Fruit fly (Drosophila melanogaster) Kc167 (cell line): ENCODE data around the gene CG9626.

Experiments
- Myc ChIP-seq: fragments of >200 bp; optimal IDR thresholded peaks from 2 replicates; lab custom pipeline; 2017; ENCODE audit warnings: missing external identifiers
- Sin3A ChIP-seq: fragments of >200 bp; optimal IDR thresholded peaks from 2 replicates; lab custom pipeline; 2018; ENCODE audit warnings: missing external identifiers
- h ChIP-seq: fragments of >200 bp; optimal IDR thresholded peaks from 3 replicates; lab custom pipeline; 2018; ENCODE audit warnings: missing external identifiers
- insv ChIP-seq: fragments of >200 bp; optimal IDR thresholded peaks from 3 replicates; lab custom pipeline; 2018; ENCODE audit warnings: missing external identifiers
- psq ChIP-seq: fragments of >200 bp; optimal IDR thresholded peaks from 2 replicates; lab custom pipeline; 2017; ENCODE audit warnings: missing external identifiers
- ttk ChIP-seq: sonication (Bioruptor generic); optimal IDR thresholded peaks from 2 replicates; lab custom pipeline; 2017; ENCODE audit warnings: missing external identifiers

CG9626 gene

dm6 chr3R:8312037-8312436, 11.3 kb upstream of the CG9626 start, which contains the start of the genes CG11694 and CG11698:
Gene CG11694, minus strand, starts transcription at chr3R:8312137.
Gene CG11698, plus strand, starts transcription at chr3R:8312188.
- TF ChIP-seq psq (lab: Kevin White, UChicago) (no peak), Sin3A (lab: Kevin White, UChicago) (no peak), ttk (lab: Kevin White, UChicago) (no peak), h (lab: Kevin White, UChicago) (no peak), insv (lab: Kevin White, UChicago) (no peak), Myc (lab: Kevin White, UChicago) (no peak)

dm6 chr3R:8310678-8311077, 9.9 kb upstream of the CG9626 start, which contains the start of gene CG11693:
Gene CG11693, minus strand, starts transcription at chr3R:8310778.
- TF ChIP-seq Sin3A (lab: Kevin White, UChicago) = no peak
- no peak for TF ChIP-seq insv (lab: Kevin White, UChicago)
- TF ChIP-seq ttk (lab: Kevin White, UChicago) = no peak
- TF ChIP-seq h (lab: Kevin White, UChicago) = no peak
- TF ChIP-seq psq (lab: Kevin White, UChicago) = no peak
- no peak for TF ChIP-seq Myc (lab: Kevin White, UChicago)

dm6 chr3R:8308515-8308959, 7.8 kb upstream of the CG9626 start, which contains the start of gene tex:
Gene tex, minus strand, starts transcription at chr3R:8308645.
- TF ChIP-seq Myc (lab: Kevin White, UChicago) (no peak), insv (lab: Kevin White, UChicago) (no peak), ttk (lab: Kevin White, UChicago) (no peak), psq (lab: Kevin White, UChicago) (no peak), Sin3A (lab: Kevin White, UChicago) (no peak), h (lab: Kevin White, UChicago) (no peak)

- TF ChIP-seq Myc (lab: Kevin White, UChicago) = no peak
- TF ChIP-seq psq (lab: Kevin White, UChicago) = no peak
- no peak for TF ChIP-seq h (lab: Kevin White, UChicago)
- TF ChIP-seq insv (lab: Kevin White, UChicago) = no peak
- TF ChIP-seq Sin3A (lab: Kevin White, UChicago) = no peak
- TF ChIP-seq ttk (lab: Kevin White, UChicago) = no peak
Measured at dm6 chr3R:8307283-8307682, 6.5 kb upstream of the CG9626 start.

- no peak for TF ChIP-seq insv (lab: Kevin White, UChicago)
- TF ChIP-seq Myc (lab: Kevin White, UChicago) = no peak
- TF ChIP-seq Sin3A (lab: Kevin White, UChicago) = no peak
- TF ChIP-seq ttk (lab: Kevin White, UChicago) = no peak
- no peak for TF ChIP-seq psq (lab: Kevin White, UChicago)
- no peak for TF ChIP-seq h (lab: Kevin White, UChicago)
Measured at dm6 chr3R:8306927-8307261, 6.1 kb upstream of the CG9626 start.

- TF ChIP-seq insv (lab: Kevin White, UChicago) (no peak), psq (lab: Kevin White, UChicago) (no peak), h (lab: Kevin White, UChicago) (no peak), Sin3A (lab: Kevin White, UChicago) (no peak), ttk (lab: Kevin White, UChicago) (no peak), Myc (lab: Kevin White, UChicago) (no peak)
Measured at dm6 chr3R:8306188-8306926, 5.6 kb upstream of the CG9626 start.

- TF ChIP-seq psq (lab: Kevin White, UChicago) (no peak), insv (lab: Kevin White, UChicago) (no peak), Sin3A (lab: Kevin White, UChicago) (no peak), Myc (lab: Kevin White, UChicago) (no peak), h (lab: Kevin White, UChicago) (no peak), ttk (lab: Kevin White, UChicago) (no peak)
Measured at dm6 chr3R:8305110-8305509, 4.3 kb upstream of the CG9626 start, which contains the start of gene Sgt1. Gene Sgt1, minus strand, starts transcription at chr3R:8305274.

dm6 chr3R:8303848-8304247, 3.1 kb upstream of the CG9626 start, which contains the start of gene nac:
Gene nac, minus strand, starts transcription at chr3R:8304023.
- no peak for TF ChIP-seq ttk (lab: Kevin White, UChicago)
- no peak for TF ChIP-seq h (lab: Kevin White, UChicago)
- TF ChIP-seq insv (lab: Kevin White, UChicago) = no peak
- no peak for TF ChIP-seq Myc (lab: Kevin White, UChicago)

- no peak for TF ChIP-seq psq (lab: Kevin White, UChicago)
Measured at dm6 chr3R:8292034-8292433, 8.7 kb downstream of the CG9626 start, which contains the start of gene CG31463. Gene CG31463, plus strand, starts transcription at chr3R:8292335.

dm6 chr3R:8290940-8291339, 9.8 kb downstream of the CG9626 start, which contains the start of gene CG31464:
Gene CG31464, plus strand, starts transcription at chr3R:8291240.
- no peak for TF ChIP-seq Sin3A (lab: Kevin White, UChicago)
- no peak for TF ChIP-seq h (lab: Kevin White, UChicago)

- TF ChIP-seq Myc (lab: Kevin White, UChicago) = no peak
- no peak for TF ChIP-seq psq (lab: Kevin White, UChicago)
- no peak for TF ChIP-seq ttk (lab: Kevin White, UChicago)
Measured at dm6 chr3R:8290478-8290877, 10.3 kb downstream of the CG9626 start, which contains the start of gene CG11672. Gene CG11672, minus strand, starts transcription at chr3R:8290578.

- TF ChIP-seq insv (lab: Kevin White, UChicago) (no peak), Sin3A (lab: Kevin White, UChicago) (no peak), ttk (lab: Kevin White, UChicago) (no peak), h (lab: Kevin White, UChicago) (no peak)
Measured at dm6 chr3R:8288790-8289189, 12.0 kb downstream of the CG9626 start.
